Worm (Caenorhabditis elegans) whole organism, midembryonic: ENCODE measurements around the gene npr-6.

Experiments used
- T22C8.4 ChIP-seq: fragments of 200-800 bp; sonication (Bioruptor generic); IDR thresholded peaks from 2 replicates; pipeline ENCODE4 v1.3.6; 2022; ENCODE audit warnings: missing genetic modification characterization, missing compliant biosample characterization
- cog-1 ChIP-seq: sonication (generic microtip); optimal IDR thresholded peaks from 2 replicates; lab custom pipeline; 2016; ENCODE audit warnings: missing genetic modification characterization, missing compliant biosample characterization
- flt-1 ChIP-seq: fragments of 200-800 bp; sonication (Bioruptor generic); IDR thresholded peaks from 2 replicates; pipeline ENCODE4 v1.3.6; 2022; ENCODE audit warnings: missing genetic modification characterization, missing compliant biosample characterization
- ztf-23 ChIP-seq: fragments of 200-800 bp; sonication (Bioruptor generic); IDR thresholded peaks from 2 replicates; pipeline ENCODE4 v1.3.6; 2022; ENCODE audit warnings: missing genetic modification reagents, missing genetic modification characterization, missing compliant biosample characterization

DNA sequence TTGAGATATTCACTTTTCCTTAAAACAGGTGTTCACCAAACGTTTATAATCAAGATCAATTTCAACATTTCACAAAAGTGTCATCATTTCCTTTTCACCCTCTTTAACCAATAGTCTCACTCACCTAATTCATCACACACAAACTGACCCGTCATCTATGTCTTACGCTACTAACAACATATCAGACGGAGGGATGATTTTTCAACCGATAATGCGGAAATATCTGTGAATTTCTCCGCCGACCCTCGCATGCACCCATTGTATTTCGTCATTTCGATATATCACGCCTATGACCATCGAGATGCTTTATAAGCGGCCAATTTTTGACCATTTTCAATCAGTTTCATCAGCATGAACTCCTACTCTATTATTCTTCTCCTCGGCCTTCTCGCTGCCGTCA, 18.6 kb upstream of the npr-6 start, which contains the start of gene fipr-21:
- no peak for TF ChIP-seq cog-1 (tag; lab: Kevin White, UChicago)
- TF ChIP-seq T22C8.4 (GFP tag; lab: Robert Waterston, UW): no peak
- TF ChIP-seq flt-1 (GFP tag; lab: Robert Waterston, UW): no peak
- no peak for TF ChIP-seq ztf-23 (GFP tag; lab: Robert Waterston, UW)
